Fruit fly (Drosophila melanogaster) whole organism, prepupa: Measurements from ENCODE around the gene CG4962.

ENCODE experiments used
- Blimp-1 ChIP-seq: fragments of 200-800 bp; sonication (Bioruptor generic); optimal IDR thresholded peaks from 3 replicates; lab custom pipeline; 2017; ENCODE audit warnings: missing biosample characterization, missing genetic modification characterization, mild to moderate bottlenecking, moderate library complexity, missing genetic modification reagents
- CG10631 ChIP-seq: fragments of 200-800 bp; sonication (Bioruptor generic); optimal IDR thresholded peaks from 2 replicates; lab custom pipeline; 2016; ENCODE audit warnings: missing biosample characterization, missing genetic modification characterization
- CG11294 ChIP-seq: fragments of 200-800 bp; sonication (Bioruptor generic); IDR thresholded peaks from 2 replicates; pipeline ENCODE4 v1.3.6; 2022; ENCODE audit warnings: missing biosample characterization, missing genetic modification characterization
- CG11762 ChIP-seq: fragments of 200-800 bp; sonication (Bioruptor generic); optimal IDR thresholded peaks from 3 replicates; lab custom pipeline; 2016; ENCODE audit warnings: missing biosample characterization, missing genetic modification characterization; ENCODE audit not compliant: insufficient read depth
- CG11902 ChIP-seq: fragments of 200-800 bp; sonication (Bioruptor generic); optimal IDR thresholded peaks from 3 replicates; lab custom pipeline; 2016; ENCODE audit warnings: missing biosample characterization, missing genetic modification characterization
- CG15336 ChIP-seq: fragments of 200-800 bp; sonication (Bioruptor generic); IDR thresholded peaks from 2 replicates; pipeline ENCODE4 v1.3.6; 2022; ENCODE audit warnings: missing biosample characterization, missing genetic modification characterization
- CG1621 ChIP-seq: fragments of 200-800 bp; sonication (Bioruptor generic); optimal IDR thresholded peaks from 3 replicates; lab custom pipeline; 2018; ENCODE audit warnings: missing biosample characterization, mild to moderate bottlenecking, missing genetic modification characterization
- CG16779 ChIP-seq: fragments of 200-800 bp; sonication (Bioruptor generic); optimal IDR thresholded peaks from 3 replicates; lab custom pipeline; 2017; ENCODE audit warnings: missing biosample characterization, mild to moderate bottlenecking, missing genetic modification characterization
- CG3032 ChIP-seq: fragments of 200-800 bp; optimal IDR thresholded peaks from 2 replicates; lab custom pipeline; 2019; ENCODE audit warnings: missing biosample characterization, mild to moderate bottlenecking, missing genetic modification characterization, moderate library complexity
- CG31627 ChIP-seq: fragments of 200-800 bp; sonication (Bioruptor generic); optimal IDR thresholded peaks from 3 replicates; lab custom pipeline; 2016; ENCODE audit warnings: missing biosample characterization, missing genetic modification characterization
- CG32006 ChIP-seq: fragments of 200-800 bp; sonication (Bioruptor generic); optimal IDR thresholded peaks from 3 replicates; lab custom pipeline; 2017; ENCODE audit warnings: missing biosample characterization, mild to moderate bottlenecking, missing genetic modification characterization
- CG34406 ChIP-seq: fragments of 200-800 bp; sonication (Bioruptor generic); optimal IDR thresholded peaks from 3 replicates; lab custom pipeline; 2016; ENCODE audit warnings: missing biosample characterization, missing genetic modification characterization
- CG3919 ChIP-seq: fragments of 200-800 bp; sonication (Bioruptor generic); optimal IDR thresholded peaks from 3 replicates; lab custom pipeline; 2016; ENCODE audit warnings: missing biosample characterization, missing genetic modification characterization
- CG4318 ChIP-seq: fragments of 200-800 bp; sonication (Bioruptor generic); optimal IDR thresholded peaks from 3 replicates; lab custom pipeline; 2017; ENCODE audit warnings: missing biosample characterization, mild to moderate bottlenecking, missing genetic modification characterization
- CG6163 ChIP-seq: fragments of 200-800 bp; sonication (Bioruptor generic); IDR thresholded peaks from 3 replicates; pipeline ENCODE4 v1.3.6; 2022; ENCODE audit warnings: missing biosample characterization, missing genetic modification characterization
- CG6276 ChIP-seq: fragments of 200-800 bp; sonication (Bioruptor generic); optimal IDR thresholded peaks from 2 replicates; lab custom pipeline; 2017; ENCODE audit warnings: missing biosample characterization, mild to moderate bottlenecking, missing genetic modification characterization
- CG6792 ChIP-seq: fragments of 200-800 bp; sonication (Bioruptor generic); optimal IDR thresholded peaks from 3 replicates; lab custom pipeline; 2016; ENCODE audit warnings: missing biosample characterization, missing genetic modification characterization
- CG7368 ChIP-seq: fragments of 200-800 bp; sonication (Bioruptor generic); optimal IDR thresholded peaks from 3 replicates; lab custom pipeline; 2016; ENCODE audit warnings: missing biosample characterization, missing genetic modification characterization
- CG8119 ChIP-seq: fragments of 200-800 bp; sonication (Bioruptor generic); IDR thresholded peaks from 3 replicates; pipeline ENCODE4 v1.3.6; 2022; ENCODE audit warnings: missing biosample characterization, missing genetic modification characterization
- CG8319 ChIP-seq: fragments of 200-800 bp; sonication (Bioruptor generic); optimal IDR thresholded peaks from 3 replicates; lab custom pipeline; 2016; ENCODE audit warnings: missing biosample characterization, missing genetic modification characterization
- CG8632 ChIP-seq: fragments of 200-800 bp; sonication (Bioruptor generic); optimal IDR thresholded peaks from 3 replicates; lab custom pipeline; 2016; ENCODE audit warnings: missing biosample characterization, missing genetic modification characterization
- CG9139 ChIP-seq: fragments of 200-800 bp; sonication (Bioruptor generic); optimal IDR thresholded peaks from 3 replicates; lab custom pipeline; 2017; ENCODE audit warnings: missing biosample characterization, mild to moderate bottlenecking, missing genetic modification characterization
- Eip75B ChIP-seq: fragments of 200-800 bp; sonication (Bioruptor generic); optimal IDR thresholded peaks from 3 replicates; lab custom pipeline; 2016; ENCODE audit warnings: missing biosample characterization, missing genetic modification characterization
- Ets21C ChIP-seq: fragments of 200-800 bp; sonication (Bioruptor generic); optimal IDR thresholded peaks from 3 replicates; lab custom pipeline; 2016; ENCODE audit warnings: missing biosample characterization, missing genetic modification characterization
- Gug ChIP-seq: fragments of 200-800 bp; sonication (Bioruptor generic); IDR thresholded peaks from 2 replicates; pipeline ENCODE4 v1.3.6; 2022; ENCODE audit warnings: missing biosample characterization, missing genetic modification characterization
- Hr38 ChIP-seq: sonication (Bioruptor generic); optimal IDR thresholded peaks from 2 replicates; lab custom pipeline; 2016; ENCODE audit warnings: missing biosample characterization, missing genetic modification characterization
- Lpt ChIP-seq: fragments of 200-800 bp; sonication (Bioruptor generic); optimal IDR thresholded peaks from 3 replicates; lab custom pipeline; 2016; ENCODE audit warnings: missing biosample characterization, missing genetic modification characterization
- OdsH ChIP-seq: fragments of 200-800 bp; sonication (Bioruptor generic); optimal IDR thresholded peaks from 3 replicates; lab custom pipeline; 2016; ENCODE audit warnings: missing biosample characterization, missing genetic modification characterization
- Smox ChIP-seq: fragments of 200-800 bp; sonication (Bioruptor generic); optimal IDR thresholded peaks from 3 replicates; lab custom pipeline; 2016; ENCODE audit warnings: missing biosample characterization, missing genetic modification characterization
- Sox102F ChIP-seq: fragments of 200-800 bp; sonication (Bioruptor generic); optimal IDR thresholded peaks from 2 replicates; lab custom pipeline; 2016; ENCODE audit warnings: missing biosample characterization, mild to moderate bottlenecking, missing genetic modification characterization
- Sox14 ChIP-seq: fragments of 200-800 bp; sonication (Bioruptor generic); optimal IDR thresholded peaks from 3 replicates; lab custom pipeline; 2016; ENCODE audit warnings: missing biosample characterization, missing genetic modification characterization
- achi ChIP-seq: fragments of 200-800 bp; sonication (Bioruptor generic); optimal IDR thresholded peaks from 3 replicates; lab custom pipeline; 2016; ENCODE audit warnings: missing biosample characterization, missing genetic modification characterization
- acj6 ChIP-seq: fragments of 200-800 bp; sonication (Bioruptor generic); optimal IDR thresholded peaks from 3 replicates; lab custom pipeline; 2016; ENCODE audit warnings: missing biosample characterization, missing genetic modification characterization
- cyc ChIP-seq: fragments of 200-800 bp; sonication (Bioruptor generic); optimal IDR thresholded peaks from 3 replicates; lab custom pipeline; 2016; ENCODE audit warnings: missing biosample characterization, missing genetic modification characterization
- dac ChIP-seq: fragments of 200-800 bp; sonication (Bioruptor generic); optimal IDR thresholded peaks from 2 replicates; lab custom pipeline; 2017; ENCODE audit warnings: missing biosample characterization, mild to moderate bottlenecking, missing genetic modification characterization
- dsx ChIP-seq: fragments of 200-800 bp; optimal IDR thresholded peaks from 3 replicates; lab custom pipeline; 2019; ENCODE audit warnings: missing biosample characterization, mild to moderate bottlenecking, missing genetic modification characterization, moderate library complexity; ENCODE audit not compliant: poor library complexity, severe bottlenecking
- eg ChIP-seq: fragments of 200-800 bp; sonication (Bioruptor generic); IDR thresholded peaks from 3 replicates; pipeline ENCODE4 v1.3.6; 2022; ENCODE audit warnings: missing biosample characterization, missing genetic modification characterization
- esn ChIP-seq: fragments of 200-800 bp; sonication (Bioruptor generic); optimal IDR thresholded peaks from 2 replicates; lab custom pipeline; 2016; ENCODE audit warnings: missing biosample characterization, mild to moderate bottlenecking, missing genetic modification characterization, moderate library complexity
- fd85E ChIP-seq: fragments of 200-800 bp; sonication (Bioruptor generic); optimal IDR thresholded peaks from 3 replicates; lab custom pipeline; 2016; ENCODE audit warnings: missing biosample characterization, missing genetic modification characterization
- fkh ChIP-seq: fragments of 200-800 bp; sonication (Bioruptor generic); optimal IDR thresholded peaks from 3 replicates; lab custom pipeline; 2017; ENCODE audit warnings: missing biosample characterization, mild to moderate bottlenecking, missing genetic modification characterization, moderate library complexity
- lz ChIP-seq: fragments of 200-800 bp; sonication (Bioruptor generic); optimal IDR thresholded peaks from 3 replicates; lab custom pipeline; 2016; ENCODE audit warnings: missing biosample characterization, missing genetic modification characterization
- net ChIP-seq: fragments of 200-800 bp; sonication (Bioruptor generic); optimal IDR thresholded peaks from 3 replicates; lab custom pipeline; 2016; ENCODE audit warnings: missing biosample characterization, missing genetic modification characterization
- pdm3 ChIP-seq: fragments of 200-800 bp; sonication (Bioruptor generic); optimal IDR thresholded peaks from 3 replicates; lab custom pipeline; 2016; ENCODE audit warnings: missing biosample characterization, missing genetic modification characterization
- salr ChIP-seq, 2 experiments: fragments of 200-800 bp; sonication (Bioruptor generic); optimal IDR thresholded peaks; 3 replicates each; lab custom pipeline; 2016 to 2018; ENCODE audit warnings: missing biosample characterization in 2 of 2, missing genetic modification characterization in 2 of 2, mild to moderate bottlenecking in 1 of 2
- spab ChIP-seq: fragments of 200-800 bp; sonication (Bioruptor generic); optimal IDR thresholded peaks from 2 replicates; lab custom pipeline; 2017; ENCODE audit warnings: missing biosample characterization, mild to moderate bottlenecking, missing genetic modification characterization, missing genetic modification reagents
- ss ChIP-seq, 2 experiments: fragments of 200-800 bp; sonication (Bioruptor generic); optimal IDR thresholded peaks; 2 replicates in 1 of 2; 3 replicates in 1 of 2; lab custom pipeline; 2017 to 2018; ENCODE audit warnings: mild to moderate bottlenecking in 2 of 2, missing biosample characterization in 2 of 2, missing genetic modification characterization in 2 of 2, moderate library complexity in 1 of 2
- svp ChIP-seq: fragments of 200-800 bp; sonication (Bioruptor generic); peaks from one replicate; lab custom pipeline; 2016; ENCODE audit warnings: missing biosample characterization, missing genetic modification characterization
- topi ChIP-seq: fragments of 200-800 bp; sonication (Bioruptor generic); optimal IDR thresholded peaks from 3 replicates; lab custom pipeline; 2016; ENCODE audit warnings: missing biosample characterization, missing genetic modification characterization
- vri ChIP-seq: fragments of 200-800 bp; sonication (Bioruptor generic); optimal IDR thresholded peaks from 3 replicates; lab custom pipeline; 2016; ENCODE audit warnings: missing biosample characterization, mild to moderate bottlenecking, missing genetic modification characterization

The CG4962 gene

dm6 chr3L:16286258-16286657 is 9.1 kb downstream of the CG4962 start (continued):
- peak; percentile 13 for TF ChIP-seq vri (GFP tag; lab: Kevin White, UChicago)
- TF ChIP-seq CG31627, result peak; percentile 4
- TF ChIP-seq dsx, result peak; percentile 77
- TF ChIP-seq CG6792 (GFP tag; lab: Kevin White, UChicago), result peak; percentile 64
- TF ChIP-seq CG8319 (GFP tag; lab: Kevin White, UChicago), result peak; percentile 38
- peak; percentile 67 for TF ChIP-seq CG8632 (GFP tag; lab: Kevin White, UChicago)
- TF ChIP-seq Lpt (GFP tag; lab: Kevin White, UChicago), result no peak
- peak; percentile 64 for TF ChIP-seq acj6 (GFP tag; lab: Kevin White, UChicago)
- no peak for TF ChIP-seq Hr38 (GFP tag; lab: Kevin White, UChicago)
- peak; percentile 85 for TF ChIP-seq CG3032
- peak; percentile 71 for TF ChIP-seq Eip75B
- TF ChIP-seq CG34406 (GFP tag; lab: Kevin White, UChicago), result peak; percentile 58
- no peak for TF ChIP-seq CG6276 (GFP tag; lab: Kevin White, UChicago)
- peak; percentile 53 for TF ChIP-seq achi (GFP tag; lab: Kevin White, UChicago)
- TF ChIP-seq, all 60 proteins: peak for 43

DNA sequence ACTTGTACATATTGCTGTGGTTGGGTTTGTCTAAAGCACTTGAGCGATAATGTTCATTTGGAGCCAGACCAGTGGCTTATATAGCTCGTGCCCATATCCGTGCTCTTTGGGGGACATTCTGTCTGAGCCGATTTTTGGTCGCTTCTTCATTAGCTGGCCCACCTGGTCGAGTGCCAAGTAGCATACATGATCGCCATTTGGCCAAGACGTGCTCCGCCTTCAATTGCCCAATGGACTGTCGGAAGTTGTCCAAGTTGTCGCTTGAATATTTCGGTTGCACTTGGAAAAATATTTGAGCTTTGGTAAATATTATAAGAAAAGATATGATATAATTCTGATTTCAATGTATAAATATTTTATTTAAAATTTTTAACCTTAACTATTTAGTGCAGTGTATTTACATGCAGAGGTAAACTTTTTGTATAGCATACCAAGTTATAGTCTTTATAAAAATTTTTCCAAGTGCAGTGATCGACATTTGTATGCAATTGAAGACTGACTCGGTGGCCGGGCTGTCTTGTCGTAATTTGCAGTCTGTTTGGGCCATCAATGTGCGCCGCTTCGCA is 9.9 kb downstream of the CG4962 start, which contains the start of gene CG13047:
TSS of gene CG13047 (minus strand) at position 51 of the 566 bp plus-strand sequence.
- TF ChIP-seq Sox14 (GFP tag; lab: Kevin White, UChicago), result no peak
- TF ChIP-seq CG16779 (tag; lab: Kevin White, UChicago), result no peak
- peak; percentile 56 for TF ChIP-seq CG3032
- TF ChIP-seq CG4318 (GFP tag; lab: Kevin White, UChicago), result no peak
- no peak for TF ChIP-seq CG1621 (tag; lab: Kevin White, UChicago)
- TF ChIP-seq CG15336, result 0 out of 2 replicates have a peak, but pooled peaks have one; percentile 26
- no peak for TF ChIP-seq salr (GFP tag; optimal IDR thresholded peaks at IDR 0.05; lab: Kevin White, UChicago)
- TF ChIP-seq CG8319 (GFP tag; lab: Kevin White, UChicago), result no peak
- TF ChIP-seq Lpt (GFP tag; lab: Kevin White, UChicago), result no peak
- TF ChIP-seq spab (GFP tag; lab: Kevin White, UChicago), result no peak
- no peak for TF ChIP-seq OdsH
- no peak for TF ChIP-seq CG11902
- no peak for TF ChIP-seq cyc (GFP tag; lab: Kevin White, UChicago)
- TF ChIP-seq eg (GFP tag; lab: Robert Waterston, UW), result no peak
- no peak for TF ChIP-seq Ets21C (GFP tag; lab: Kevin White, UChicago)
- no peak for TF ChIP-seq CG31627
- TF ChIP-seq achi (GFP tag; lab: Kevin White, UChicago), result no peak
- no peak for TF ChIP-seq net (GFP tag; lab: Kevin White, UChicago)
- TF ChIP-seq CG11762 (GFP tag; lab: Kevin White, UChicago), result no peak
- TF ChIP-seq Gug (GFP tag; lab: Robert Waterston, UW), result no peak
- TF ChIP-seq acj6 (GFP tag; lab: Kevin White, UChicago), result peak; percentile 13
- TF ChIP-seq Sox102F, result no peak
- no peak for TF ChIP-seq fd85E (GFP tag; lab: Kevin White, UChicago)
- TF ChIP-seq CG10631 (GFP tag; lab: Kevin White, UChicago), result peak; percentile 10
- TF ChIP-seq CG32006 (GFP tag; lab: Kevin White, UChicago), result peak; percentile 2
- no peak for TF ChIP-seq pdm3 (GFP tag; lab: Kevin White, UChicago)
- no peak for TF ChIP-seq Blimp-1 (GFP tag; lab: Kevin White, UChicago)
- TF ChIP-seq CG34406 (GFP tag; lab: Kevin White, UChicago), result no peak
- no peak for TF ChIP-seq dac (GFP tag; lab: Kevin White, UChicago)
- TF ChIP-seq Smox (GFP tag; lab: Kevin White, UChicago), result no peak
- no peak for TF ChIP-seq ss (GFP tag; optimal IDR thresholded peaks at IDR 0.05; lab: Kevin White, UChicago)
- TF ChIP-seq svp (GFP tag; lab: Kevin White, UChicago), result no peak
- TF ChIP-seq vri (GFP tag; lab: Kevin White, UChicago), result no peak
- TF ChIP-seq CG9139, result no peak
- no peak for TF ChIP-seq lz (GFP tag; lab: Kevin White, UChicago)
- no peak for TF ChIP-seq topi (GFP tag; lab: Kevin White, UChicago)
- TF ChIP-seq CG8119, result no peak
- TF ChIP-seq CG7368 (GFP tag; lab: Kevin White, UChicago), result no peak
- TF ChIP-seq CG11294 (GFP tag; lab: Robert Waterston, UW), result no peak
- no peak for TF ChIP-seq CG3919 (GFP tag; lab: Kevin White, UChicago)
- no peak for TF ChIP-seq CG6163 (GFP tag; lab: Robert Waterston, UW)
- no peak for TF ChIP-seq fkh
- no peak for TF ChIP-seq esn (GFP tag; lab: Kevin White, UChicago)
